Fruit fly (Drosophila melanogaster) whole organism, embryonic: ENCODE data around the gene CG14868.
A peak's percentile ranks its signal among the peaks of the same experiment; 100 is the strongest.

Experiments
- Asciz ChIP-seq: fragments of 200-800 bp; sonication (Bioruptor generic); optimal IDR thresholded peaks from 2 replicates; lab custom pipeline; 2017; ENCODE audit warnings: missing biosample characterization, mild to moderate bottlenecking, missing genetic modification characterization, missing genetic modification reagents
- B-H1 ChIP-seq: fragments of 200-800 bp; sonication (Bioruptor generic); IDR thresholded peaks from 3 replicates; pipeline ENCODE4 v1.3.6; 2022; ENCODE audit warnings: missing biosample characterization, missing genetic modification characterization
- CG10543 ChIP-seq: fragments of 200-800 bp; sonication (Bioruptor generic); optimal IDR thresholded peaks from 3 replicates; lab custom pipeline; 2017; ENCODE audit warnings: missing biosample characterization, mild to moderate bottlenecking, missing genetic modification characterization, moderate library complexity
- CG11093 ChIP-seq: fragments of 200-800 bp; sonication (Bioruptor generic); IDR thresholded peaks from 3 replicates; pipeline ENCODE4 v1.3.6; 2022; ENCODE audit warnings: missing biosample characterization, missing genetic modification characterization
- CG15514 ChIP-seq: fragments of 200-800 bp; sonication (Bioruptor generic); optimal IDR thresholded peaks from 3 replicates; lab custom pipeline; 2017; ENCODE audit warnings: missing biosample characterization, missing genetic modification characterization, mild to moderate bottlenecking, moderate library complexity, missing genetic modification reagents
- CG17361 ChIP-seq: fragments of 200-800 bp; sonication (Bioruptor generic); IDR thresholded peaks from 3 replicates; pipeline ENCODE4 v1.3.6; 2022; ENCODE audit warnings: missing biosample characterization, missing genetic modification characterization
- CG17568 ChIP-seq: fragments of 200-800 bp; sonication (Bioruptor generic); optimal IDR thresholded peaks from 2 replicates; lab custom pipeline; 2018; ENCODE audit warnings: missing biosample characterization, mild to moderate bottlenecking, missing genetic modification characterization, moderate library complexity
- CG17912 ChIP-seq: fragments of 200-800 bp; sonication (Bioruptor generic); optimal IDR thresholded peaks from 2 replicates; lab custom pipeline; 2018; ENCODE audit warnings: missing biosample characterization, mild to moderate bottlenecking, missing genetic modification characterization
- CG18476 ChIP-seq: fragments of 200-800 bp; sonication (Bioruptor generic); optimal IDR thresholded peaks from 2 replicates; lab custom pipeline; 2016; ENCODE audit warnings: missing biosample characterization, mild to moderate bottlenecking, missing genetic modification characterization
- CG31388 ChIP-seq: fragments of 200-800 bp; sonication (Bioruptor generic); optimal IDR thresholded peaks from 2 replicates; lab custom pipeline; 2016; ENCODE audit warnings: missing biosample characterization, missing genetic modification characterization
- CG32767 ChIP-seq: fragments of 200-800 bp; sonication (Bioruptor generic); IDR thresholded peaks from 2 replicates; pipeline ENCODE4 v1.3.6; 2022; ENCODE audit warnings: missing biosample characterization, missing genetic modification characterization
- CG3281 ChIP-seq: fragments of 200-800 bp; sonication (Bioruptor generic); optimal IDR thresholded peaks from 3 replicates; lab custom pipeline; 2017; ENCODE audit warnings: missing biosample characterization, mild to moderate bottlenecking, missing genetic modification characterization
- CG33557 ChIP-seq: fragments of 200-800 bp; sonication (Bioruptor generic); optimal IDR thresholded peaks from 2 replicates; lab custom pipeline; 2019; ENCODE audit warnings: missing biosample characterization, mild to moderate bottlenecking, missing genetic modification characterization, moderate library complexity
- CG4854 ChIP-seq: fragments of 200-800 bp; sonication (Bioruptor generic); optimal IDR thresholded peaks from 2 replicates; lab custom pipeline; 2016; ENCODE audit warnings: missing biosample characterization, missing genetic modification characterization, inconsistent platforms
- CG7556 ChIP-seq: fragments of 200-800 bp; sonication (Bioruptor generic); optimal IDR thresholded peaks from 2 replicates; lab custom pipeline; 2017; ENCODE audit warnings: missing biosample characterization, mild to moderate bottlenecking, missing genetic modification characterization
- CG8089 ChIP-seq: fragments of 200-800 bp; sonication (Bioruptor generic); optimal IDR thresholded peaks from 3 replicates; lab custom pipeline; 2016; ENCODE audit warnings: missing biosample characterization, missing genetic modification characterization
- CG8281 ChIP-seq: fragments of 200-800 bp; sonication (Bioruptor generic); optimal IDR thresholded peaks from 2 replicates; lab custom pipeline; 2018; ENCODE audit warnings: missing biosample characterization, mild to moderate bottlenecking, missing genetic modification characterization, moderate library complexity
- CG9727 ChIP-seq: fragments of 200-800 bp; sonication (Bioruptor generic); optimal IDR thresholded peaks from 3 replicates; lab custom pipeline; 2017; ENCODE audit warnings: missing biosample characterization, mild to moderate bottlenecking, missing genetic modification characterization
- E2f1 ChIP-seq: fragments of 200-800 bp; sonication (Bioruptor generic); IDR thresholded peaks from 2 replicates; pipeline ENCODE4 v1.3.6; 2022; ENCODE audit warnings: missing biosample characterization, missing genetic modification characterization
- Ets65A ChIP-seq: fragments of 200-800 bp; sonication (Bioruptor generic); peaks from one replicate; lab custom pipeline; 2016; ENCODE audit warnings: missing biosample characterization, missing genetic modification characterization
- Jarid2 ChIP-seq: fragments of 200-800 bp; sonication (Bioruptor generic); optimal IDR thresholded peaks from 3 replicates; lab custom pipeline; 2017; ENCODE audit warnings: mild to moderate bottlenecking, missing biosample characterization, missing genetic modification reagents, missing genetic modification characterization
- Kr ChIP-seq: fragments of 200-800 bp; sonication (Bioruptor generic); optimal IDR thresholded peaks from 2 replicates; lab custom pipeline; 2017; ENCODE audit warnings: missing biosample characterization, mild to moderate bottlenecking, missing genetic modification characterization
- Myb ChIP-seq: fragments of 200-800 bp; sonication (Bioruptor generic); optimal IDR thresholded peaks from 2 replicates; lab custom pipeline; 2016; ENCODE audit warnings: missing biosample characterization, missing genetic modification characterization
- Nf-YA ChIP-seq: fragments of 200-800 bp; sonication (Bioruptor generic); IDR thresholded peaks from 2 replicates; pipeline ENCODE4 v1.3.6; 2022; ENCODE audit warnings: missing biosample characterization, missing genetic modification characterization
- Oli ChIP-seq: fragments of 200-800 bp; sonication (Bioruptor generic); optimal IDR thresholded peaks from 2 replicates; lab custom pipeline; 2018; ENCODE audit warnings: missing biosample characterization, mild to moderate bottlenecking, missing genetic modification characterization, moderate library complexity
- Tbp ChIP-seq: fragments of >200 bp; optimal IDR thresholded peaks from 2 replicates; lab custom pipeline; 2018; ENCODE audit warnings: missing biosample characterization, missing genetic modification characterization
- bbx ChIP-seq: fragments of 200-800 bp; sonication (Bioruptor generic); IDR thresholded peaks from 2 replicates; pipeline ENCODE4 v1.3.6; 2022; ENCODE audit warnings: missing biosample characterization, missing genetic modification characterization; ENCODE audit not compliant: partially characterized antibody
- cas ChIP-seq: fragments of 200-800 bp; sonication (Bioruptor generic); IDR thresholded peaks from 2 replicates; pipeline ENCODE4 v1.3.6; 2022; ENCODE audit warnings: missing biosample characterization, missing genetic modification characterization
- ci ChIP-seq: fragments of 200-800 bp; sonication (Bioruptor generic); IDR thresholded peaks from 3 replicates; pipeline ENCODE4 v1.3.6; 2022; ENCODE audit warnings: missing biosample characterization, missing genetic modification characterization
- dati ChIP-seq: fragments of 200-800 bp; sonication (Bioruptor generic); IDR thresholded peaks from 2 replicates; pipeline ENCODE4 v1.3.6; 2022; ENCODE audit warnings: missing biosample characterization, missing genetic modification characterization
- dpn ChIP-seq, 2 experiments: fragments of 200-800 bp; sonication (Bioruptor generic); optimal IDR thresholded peaks; 3 replicates each; lab custom pipeline; 2016; ENCODE audit warnings: missing biosample characterization in 2 of 2, missing genetic modification characterization in 2 of 2
- ewg ChIP-seq: fragments of 200-800 bp; sonication (Bioruptor generic); optimal IDR thresholded peaks from 3 replicates; lab custom pipeline; 2017; ENCODE audit warnings: mild to moderate bottlenecking, missing biosample characterization, missing genetic modification reagents, missing genetic modification characterization
- fd96Cb ChIP-seq: fragments of 200-800 bp; sonication (Bioruptor generic); optimal IDR thresholded peaks from 2 replicates; lab custom pipeline; 2018; ENCODE audit warnings: missing biosample characterization, mild to moderate bottlenecking, missing genetic modification characterization, moderate library complexity
- gem ChIP-seq: fragments of 200-800 bp; sonication (Bioruptor generic); optimal IDR thresholded peaks from 2 replicates; lab custom pipeline; 2019; ENCODE audit warnings: missing biosample characterization, mild to moderate bottlenecking, missing genetic modification characterization, moderate library complexity
- gt ChIP-seq: fragments of 200-800 bp; sonication (Bioruptor generic); IDR thresholded peaks from 2 replicates; pipeline ENCODE4 v1.3.6; 2022; ENCODE audit warnings: missing biosample characterization, missing genetic modification characterization
- jing ChIP-seq: fragments of 200-800 bp; sonication (Bioruptor generic); optimal IDR thresholded peaks from 2 replicates; lab custom pipeline; 2018; ENCODE audit warnings: missing biosample characterization, mild to moderate bottlenecking, missing genetic modification characterization
- jumu ChIP-seq: fragments of 200-800 bp; sonication (Bioruptor generic); optimal IDR thresholded peaks from 3 replicates; lab custom pipeline; 2016; ENCODE audit warnings: missing biosample characterization, missing genetic modification characterization
- ken ChIP-seq: fragments of 200-800 bp; sonication (Bioruptor generic); IDR thresholded peaks from 3 replicates; pipeline ENCODE4 v1.3.6; 2022; ENCODE audit warnings: missing biosample characterization, missing genetic modification characterization
- nerfin-1 ChIP-seq: fragments of 200-800 bp; sonication (Bioruptor generic); optimal IDR thresholded peaks from 3 replicates; lab custom pipeline; 2019; ENCODE audit warnings: missing biosample characterization, mild to moderate bottlenecking, missing genetic modification characterization, moderate library complexity
- odd ChIP-seq: fragments of 200-800 bp; sonication (Bioruptor generic); optimal IDR thresholded peaks from 2 replicates; lab custom pipeline; 2017; ENCODE audit warnings: missing biosample characterization, mild to moderate bottlenecking, missing genetic modification characterization
- org-1 ChIP-seq: fragments of 200-800 bp; sonication (Bioruptor generic); optimal IDR thresholded peaks from 2 replicates; lab custom pipeline; 2017; ENCODE audit warnings: missing biosample characterization, missing genetic modification characterization
- pan ChIP-seq, 4 experiments: fragments of >200 bp in 3 of 4; fragments of 200-800 bp in 1 of 4; sonication (Bioruptor generic) in 1 of 4; optimal IDR thresholded peaks in 3 of 4; IDR thresholded peaks in 1 of 4; 2 replicates each; pipeline versions ENCODE4 v1.3.6 to Lab custom; 2017 to 2022; ENCODE audit warnings: missing biosample characterization in 2 of 4, missing genetic modification characterization in 2 of 4, mixed read lengths in 1 of 4
- pb ChIP-seq: fragments of 200-800 bp; sonication (Bioruptor generic); optimal IDR thresholded peaks from 3 replicates; lab custom pipeline; 2016; ENCODE audit warnings: missing biosample characterization, missing genetic modification characterization
- phol ChIP-seq: fragments of 200-800 bp; sonication (Bioruptor generic); optimal IDR thresholded peaks from 3 replicates; lab custom pipeline; 2018; ENCODE audit warnings: missing biosample characterization, mild to moderate bottlenecking, missing genetic modification characterization, moderate library complexity
- psq ChIP-seq: fragments of 200-800 bp; sonication (Bioruptor generic); optimal IDR thresholded peaks from 2 replicates; lab custom pipeline; 2017; ENCODE audit warnings: missing biosample characterization, missing genetic modification characterization
- sima ChIP-seq: fragments of 200-800 bp; sonication (Bioruptor generic); optimal IDR thresholded peaks from 2 replicates; lab custom pipeline; 2016; ENCODE audit warnings: missing biosample characterization, missing genetic modification characterization
- ssp ChIP-seq: fragments of 200-800 bp; sonication (Bioruptor generic); IDR thresholded peaks from 2 replicates; pipeline ENCODE4 v1.3.6; 2022; ENCODE audit warnings: missing biosample characterization, missing genetic modification characterization
- wdn ChIP-seq: fragments of 200-800 bp; sonication (Bioruptor generic); IDR thresholded peaks from 2 replicates; pipeline ENCODE4 v1.3.6; 2022; ENCODE audit warnings: missing biosample characterization, missing genetic modification characterization

The CG14868 gene

DNA sequence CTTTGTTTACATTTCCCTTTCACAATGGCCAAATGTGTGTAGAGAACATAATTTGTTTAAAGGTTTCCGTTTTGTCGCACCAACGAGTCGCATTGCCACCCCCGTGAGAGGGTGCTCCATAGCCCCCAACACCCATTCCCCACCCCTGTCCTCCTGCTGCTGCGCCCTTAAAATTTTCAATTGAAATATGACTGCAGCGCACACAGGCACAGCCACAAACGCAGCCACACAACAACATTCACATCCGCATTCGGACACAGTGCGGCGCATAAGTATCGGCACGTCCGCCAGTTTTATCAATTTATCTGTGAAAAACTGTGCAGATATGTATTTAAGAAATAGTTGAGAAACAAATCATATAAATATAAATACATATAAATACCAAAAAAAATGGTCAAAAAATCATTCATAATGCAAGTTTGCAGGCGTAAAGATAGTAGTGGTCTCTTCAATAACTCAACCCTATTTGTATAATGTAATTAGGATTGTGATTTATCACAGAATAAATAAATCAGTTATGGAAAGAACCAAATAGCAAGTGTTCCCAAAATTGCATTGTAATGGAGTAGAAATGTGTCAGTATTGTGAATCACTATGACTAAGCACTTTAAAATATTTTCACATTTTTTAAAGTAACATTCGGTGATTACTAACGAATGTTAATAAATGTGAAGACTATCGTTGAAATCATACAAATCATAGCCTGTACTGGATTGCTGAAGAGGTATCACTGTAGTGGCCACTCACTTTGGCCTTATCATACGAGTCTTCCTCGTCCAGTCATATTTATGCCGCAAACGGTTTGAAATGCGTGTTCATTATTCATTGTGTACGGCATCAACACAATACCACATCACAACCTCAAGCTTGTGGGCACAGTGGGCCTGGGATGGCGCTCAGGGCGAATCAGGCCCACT lies 40.3 kb upstream of the CG14868 start:
- no peak for TF ChIP-seq CG9727
- peak; percentile 66 for TF ChIP-seq Ets65A
- no peak for TF ChIP-seq CG8281 (tag; lab: Kevin White, UChicago)
- TF ChIP-seq CG17568 = no peak
- no peak for TF ChIP-seq dati (GFP tag; lab: Robert Waterston, UW)
- TF ChIP-seq CG15514 = no peak
- no peak for TF ChIP-seq CG32767
- no peak for TF ChIP-seq CG33557 (GFP tag; lab: Kevin White, UChicago)
- TF ChIP-seq gt (GFP tag; lab: Robert Waterston, UW) = no peak
- no peak for TF ChIP-seq wdn (GFP tag; lab: Robert Waterston, UW)
- no peak for TF ChIP-seq dpn (GFP tag; optimal IDR thresholded peaks at IDR 0.05; lab: Kevin White, UChicago)
- peak; percentile 44; the same call in 2 of the 3 replicates for TF ChIP-seq CG17361 (GFP tag; lab: Robert Waterston, UW)
- TF ChIP-seq pan (optimal IDR thresholded peaks at IDR 0.05; lab: Kevin White, UChicago) = no peak
- no peak for TF ChIP-seq pan (GFP tag; optimal IDR thresholded peaks at IDR 0.05 in 1 of 2, IDR thresholded peaks at IDR 0.05 in 1 of 2)
- no peak for TF ChIP-seq CG18476 (GFP tag; lab: Kevin White, UChicago)
- no peak for TF ChIP-seq E2f1 (GFP tag; lab: Robert Waterston, UW)
- no peak; the same call in 2 of the 3 replicates for TF ChIP-seq B-H1 (GFP tag; lab: Robert Waterston, UW)
- TF ChIP-seq Myb (GFP tag; lab: Kevin White, UChicago) = no peak
- TF ChIP-seq nerfin-1 (tag; lab: Kevin White, UChicago) = peak; percentile 21
- TF ChIP-seq jing (GFP tag; lab: Kevin White, UChicago) = no peak
- peak; percentile 21 for TF ChIP-seq odd (GFP tag; lab: Kevin White, UChicago)
- TF ChIP-seq Nf-YA (GFP tag; lab: Robert Waterston, UW) = 0 out of 2 replicates have a peak, but pooled peaks have one; percentile 17
- no peak for TF ChIP-seq phol (tag; lab: Kevin White, UChicago)
- TF ChIP-seq CG11093 (GFP tag; lab: Robert Waterston, UW) = 0 out of 3 replicates have a peak, but pooled peaks have one; percentile 30
- TF ChIP-seq org-1 (GFP tag; lab: Kevin White, UChicago) = no peak
- no peak for TF ChIP-seq fd96Cb
- no peak for TF ChIP-seq CG8089 (GFP tag; lab: Kevin White, UChicago)
- 0 out of 3 replicates have a peak, but pooled peaks have one; percentile 46 for TF ChIP-seq ci (GFP tag; lab: Robert Waterston, UW)
- TF ChIP-seq CG31388 = no peak
- TF ChIP-seq Asciz = peak; percentile 16
- no peak for TF ChIP-seq psq (GFP tag; lab: Kevin White, UChicago)
- no peak for TF ChIP-seq Tbp (GFP tag; lab: Kevin White, UChicago)
- TF ChIP-seq Oli (tag; lab: Kevin White, UChicago) = no peak
- TF ChIP-seq CG3281 (GFP tag; lab: Kevin White, UChicago) = no peak
- no peak for TF ChIP-seq CG4854 (GFP tag; lab: Kevin White, UChicago)
- 0 out of 3 replicates have a peak, but pooled peaks have one; percentile 35 for TF ChIP-seq ken (GFP tag; lab: Robert Waterston, UW)
- no peak for TF ChIP-seq pb
- no peak for TF ChIP-seq jumu (GFP tag; lab: Kevin White, UChicago)
- no peak for TF ChIP-seq CG10543 (GFP tag; lab: Kevin White, UChicago)
- no peak for TF ChIP-seq sima (GFP tag; lab: Kevin White, UChicago)
- TF ChIP-seq Jarid2 (GFP tag; lab: Kevin White, UChicago) = no peak
- no peak for TF ChIP-seq ewg (GFP tag; lab: Kevin White, UChicago)
- no peak for TF ChIP-seq cas
- no peak for TF ChIP-seq Kr (GFP tag; lab: Kevin White, UChicago)
- no peak for TF ChIP-seq CG17912 (GFP tag; lab: Kevin White, UChicago)
- TF ChIP-seq gem = peak; percentile 25
- no peak for TF ChIP-seq ssp (GFP tag; lab: Robert Waterston, UW)
- peak; percentile 16 for TF ChIP-seq CG7556
- TF ChIP-seq bbx = no peak
